Fruit fly (Drosophila melanogaster): ENCODE data around the gene Sema1a.

Gene Sema1a

dm6 chr2L:8717618-8718336 lies 175.8 kb downstream of the Sema1a start (continued):
- TF ChIP-seq CrebB (tag; optimal IDR thresholded peaks at IDR 0.05) (peak; percentile 66), CG6683 (GFP tag; optimal IDR thresholded peaks at IDR 0.05) (peak; percentile 86), CG13287 (GFP tag; IDR thresholded peaks at IDR 0.05; ENCODE audit: partially characterized antibody) (peak; percentile 61), CG2129 (GFP tag; IDR thresholded peaks at IDR 0.05; ENCODE audit: partially characterized antibody) (no peak), Bdp1 (GFP tag; optimal IDR thresholded peaks at IDR 0.05) (peak; percentile 67), Dip2 (GFP tag; IDR thresholded peaks at IDR 0.05) (no peak), ssp (GFP tag; IDR thresholded peaks at IDR 0.05) (peak; percentile 58; the same call in 1 of the 2 replicates), Adf1 (GFP tag; IDR thresholded peaks at IDR 0.05) (peak; percentile 64), Nf-YC (tag; optimal IDR thresholded peaks at IDR 0.05) (peak; percentile 80), ftz-f1 (GFP tag; optimal IDR thresholded peaks at IDR 0.05) (no peak), slou (GFP tag; optimal IDR thresholded peaks at IDR 0.05) (peak; percentile 84), ase (GFP tag; IDR thresholded peaks at IDR 0.05) (peak; percentile 49; the same call in 2 of the 3 replicates), Mes4 (GFP tag; optimal IDR thresholded peaks at IDR 0.05) (peak; percentile 70), MTF-1 (GFP tag; optimal IDR thresholded peaks at IDR 0.05; ENCODE audit: borderline replicate concordance) (no peak), Neu2 (GFP tag; optimal IDR thresholded peaks at IDR 0.05; ENCODE audit: borderline replicate concordance) (no peak), CG3281 (GFP tag; optimal IDR thresholded peaks at IDR 0.05) (peak; percentile 95), CG4617 (GFP tag; optimal IDR thresholded peaks at IDR 0.05; ENCODE audit: borderline replicate concordance) (peak; percentile 60), CG3163 (GFP tag; optimal IDR thresholded peaks at IDR 0.05) (peak; percentile 83), Max (GFP tag; optimal IDR thresholded peaks at IDR 0.05) (peak; percentile 89), CG32532 (GFP tag; IDR thresholded peaks at IDR 0.05) (peak; percentile 88), tup (GFP tag; optimal IDR thresholded peaks at IDR 0.05) (peak; percentile 30), chm (GFP tag; IDR thresholded peaks at IDR 0.05) (peak; percentile 54), maf-S (GFP tag; optimal IDR thresholded peaks at IDR 0.05) (peak; percentile 39), br (optimal IDR thresholded peaks at IDR 0.05) (no peak), run (tag; optimal IDR thresholded peaks at IDR 0.05) (peak; percentile 64), CG4730 (GFP tag; IDR thresholded peaks at IDR 0.05) (peak; percentile 68), inv (GFP tag; IDR thresholded peaks at IDR 0.05; ENCODE audit: partially characterized antibody) (no peak), Ravus (GFP tag; IDR thresholded peaks at IDR 0.05) (peak; percentile 53), yki (optimal IDR thresholded peaks at IDR 0.05) (no peak), CG13123 (GFP tag; optimal IDR thresholded peaks at IDR 0.05) (peak; percentile 86), danr (GFP tag; IDR thresholded peaks at IDR 0.05) (peak; percentile 66), CG13296 (GFP tag; optimal IDR thresholded peaks at IDR 0.05) (peak; percentile 91), Bgb (GFP tag; IDR thresholded peaks at IDR 0.05; ENCODE audit: partially characterized antibody) (peak; percentile 25; the same call in 1 of the 2 replicates), CG8089 (GFP tag; optimal IDR thresholded peaks at IDR 0.05) (peak; percentile 41), Nf-YB (GFP tag; optimal IDR thresholded peaks at IDR 0.05) (peak; percentile 81), bowl (GFP tag; IDR thresholded peaks at IDR 0.05) (no peak), Meics (GFP tag; optimal IDR thresholded peaks at IDR 0.05) (peak; percentile 94), rib (GFP tag; IDR thresholded peaks at IDR 0.05) (peak; percentile 67), CG6272 (GFP tag; IDR thresholded peaks at IDR 0.05) (no peak), vvl (GFP tag; IDR thresholded peaks at IDR 0.05) (peak; percentile 86), caup (GFP tag; optimal IDR thresholded peaks at IDR 0.05; ENCODE audit: severe bottlenecking) (peak; percentile 86), Tbp (GFP tag; optimal IDR thresholded peaks at IDR 0.05) (no peak), CG2712 (tag; optimal IDR thresholded peaks at IDR 0.05) (peak; percentile 92), BtbVII (GFP tag; optimal IDR thresholded peaks at IDR 0.05) (peak; percentile 82), disco-r (GFP tag; optimal IDR thresholded peaks at IDR 0.05) (peak; percentile 70), jigr1 (GFP tag; IDR thresholded peaks at IDR 0.05) (no peak), CG6854 (GFP tag; optimal IDR thresholded peaks at IDR 0.05) (peak; percentile 88), chn (GFP tag; optimal IDR thresholded peaks at IDR 0.05) (peak; percentile 66), ems (GFP tag; optimal IDR thresholded peaks at IDR 0.05) (no peak), CkIIα-i1 (GFP tag; IDR thresholded peaks at IDR 0.05) (no peak)

Data from whole organism, embryonic.